Worm (Caenorhabditis elegans) whole organism, L4/young adult: Measurements from ENCODE around the gene npp-23.

Experiments
- W03F9.2 ChIP-seq: fragments of 150-350 bp; optimal IDR thresholded peaks from 2 replicates; lab custom pipeline; 2014; ENCODE audit warnings: missing biosample characterization, missing genetic modification characterization
- him-1 ChIP-seq: sonication (generic microtip); optimal IDR thresholded peaks from 2 replicates; lab custom pipeline; 2016; ENCODE audit warnings: missing genotype, missing genetic modification reagents, missing genetic modification characterization, missing compliant biosample characterization

DNA sequence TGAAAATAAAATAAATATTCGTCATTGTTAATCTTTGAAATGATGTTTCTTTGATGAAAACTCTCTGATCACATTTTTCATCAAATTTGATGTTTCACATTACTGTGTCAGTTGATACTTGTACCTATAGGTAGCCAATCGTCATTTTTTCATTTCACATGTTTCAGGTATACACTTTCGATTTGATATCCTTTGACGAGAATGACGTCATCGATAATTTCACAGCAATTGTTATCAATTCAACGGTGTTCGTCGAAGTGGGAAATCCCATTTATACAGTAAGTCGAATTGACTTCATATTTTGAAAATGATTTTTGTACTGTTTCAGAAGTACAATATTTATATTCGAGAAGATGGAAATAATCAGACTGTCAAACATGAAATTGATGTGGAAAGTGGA is 44.7 kb upstream of the npp-23 start:
- TF ChIP-seq him-1 (tag; lab: Kevin White, UChicago) (no peak), W03F9.2 (tag; lab: Kevin White, UChicago) (no peak)
